Worm (Caenorhabditis elegans) whole organism, L4/young adult: ENCODE results near the gene F23D12.4.

Experiments used
- W03F9.2 ChIP-seq: fragments of 150-350 bp; optimal IDR thresholded peaks from 2 replicates; lab custom pipeline; 2014; ENCODE audit warnings: missing biosample characterization, missing genetic modification characterization
- dao-5 ChIP-seq: sonication (generic microtip); optimal IDR thresholded peaks from 2 replicates; lab custom pipeline; 2016; ENCODE audit warnings: missing genotype, missing genetic modification characterization, moderate library complexity, missing compliant biosample characterization
- him-1 ChIP-seq: sonication (generic microtip); optimal IDR thresholded peaks from 2 replicates; lab custom pipeline; 2016; ENCODE audit warnings: missing genotype, missing genetic modification reagents, missing genetic modification characterization, missing compliant biosample characterization

F23D12.4 gene

DNA sequence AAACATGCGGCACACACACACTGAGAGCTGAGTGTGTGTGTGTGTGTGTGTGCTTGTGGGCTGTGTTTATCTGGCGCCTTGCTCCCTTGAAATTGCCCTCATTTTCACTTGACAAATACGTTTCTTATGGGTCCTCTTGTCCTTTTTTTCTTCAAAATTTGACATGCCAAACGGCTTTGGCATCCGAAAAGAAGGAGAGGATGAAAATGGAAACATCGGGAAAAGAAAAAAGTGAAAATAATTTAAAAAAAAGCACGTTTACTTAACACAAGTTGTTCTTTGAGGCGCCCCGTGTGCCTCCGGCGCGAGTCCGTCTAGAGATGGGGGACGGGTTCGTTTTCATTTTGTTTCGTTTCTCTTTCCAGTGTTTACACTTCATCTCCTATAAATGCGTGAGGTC, 50.3 kb downstream of the F23D12.4 start:
- TF ChIP-seq W03F9.2 (tag; lab: Kevin White, UChicago): no peak
- no peak for TF ChIP-seq dao-5
- TF ChIP-seq him-1: no peak

DNA sequence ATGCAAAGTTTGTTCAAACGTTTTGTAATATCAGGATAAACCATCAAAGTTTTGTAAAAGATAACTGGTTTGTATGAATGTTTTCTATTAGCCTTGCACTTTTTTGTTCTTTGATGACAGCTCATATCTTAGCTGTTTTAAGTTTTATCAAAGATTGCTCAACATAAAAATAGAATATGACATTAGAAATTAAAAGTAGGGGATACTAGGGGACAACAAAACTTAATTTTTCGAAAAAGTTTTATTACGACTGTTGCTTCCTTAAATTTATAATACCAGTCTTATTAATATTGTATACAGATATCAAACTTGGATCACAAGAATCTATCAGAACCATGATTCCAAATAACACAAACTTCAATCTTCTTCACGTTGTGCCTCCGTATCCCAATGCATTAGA, 51.0 kb downstream of the F23D12.4 start, which contains the start of gene ztf-14:
TSS of gene ztf-14 (plus strand) at position 301 of the 400 bp plus-strand sequence.
- TF ChIP-seq W03F9.2 (tag; lab: Kevin White, UChicago): no peak
- TF ChIP-seq dao-5: no peak
- TF ChIP-seq him-1: no peak
